Worm (Caenorhabditis elegans) whole organism, L3 larva: ENCODE results near the gene egrh-1.

Experiments used
- R02D3.7 ChIP-seq: fragments of 150-350 bp; optimal IDR thresholded peaks from 2 replicates; lab custom pipeline; 2014; ENCODE audit warnings: missing biosample characterization, missing genetic modification characterization
- ZK546.5 ChIP-seq: sonication (generic microtip); optimal IDR thresholded peaks from 2 replicates; lab custom pipeline; 2017; ENCODE audit warnings: missing biosample characterization, missing genetic modification characterization
- aly-2 ChIP-seq: fragments of 150-350 bp; optimal IDR thresholded peaks from 2 replicates; lab custom pipeline; 2014; ENCODE audit warnings: missing biosample characterization, missing genetic modification characterization
- ceh-16 ChIP-seq: sonication (generic microtip); optimal IDR thresholded peaks from 2 replicates; lab custom pipeline; 2017; ENCODE audit warnings: missing biosample characterization, missing genetic modification characterization
- ceh-28 ChIP-seq: fragments of 150-350 bp; optimal IDR thresholded peaks from 2 replicates; lab custom pipeline; 2014; ENCODE audit warnings: missing biosample characterization, missing genetic modification reagents, missing genetic modification characterization
- ceh-82 ChIP-seq: fragments of 150-350 bp; optimal IDR thresholded peaks from 2 replicates; lab custom pipeline; 2014; ENCODE audit warnings: missing biosample characterization, missing genetic modification characterization
- ceh-9 ChIP-seq: sonication (generic microtip); optimal IDR thresholded peaks from 2 replicates; lab custom pipeline; 2018; ENCODE audit warnings: missing biosample characterization, missing genetic modification characterization
- daf-12 ChIP-seq: fragments of 150-350 bp; optimal IDR thresholded peaks from 2 replicates; lab custom pipeline; 2014; ENCODE audit warnings: missing biosample characterization, missing genetic modification reagents, missing genetic modification characterization
- egl-5 ChIP-seq: fragments of 150-350 bp; optimal IDR thresholded peaks from 2 replicates; lab custom pipeline; 2017; ENCODE audit warnings: missing biosample characterization, missing genetic modification reagents, missing genetic modification characterization, inconsistent platforms
- elt-1 ChIP-seq: fragments of 150-350 bp; optimal IDR thresholded peaks from 2 replicates; lab custom pipeline; 2014; ENCODE audit warnings: missing biosample characterization, missing genetic modification characterization
- elt-2 ChIP-seq: sonication (generic microtip); optimal IDR thresholded peaks from 2 replicates; lab custom pipeline; 2016; ENCODE audit warnings: missing genetic modification reagents, mild to moderate bottlenecking, missing genetic modification characterization, missing compliant biosample characterization
- eor-1 ChIP-seq, 2 experiments: fragments of 150-350 bp; optimal IDR thresholded peaks; 2 replicates each; lab custom pipeline; 2014 to 2018; ENCODE audit warnings: missing biosample characterization in 2 of 2, missing genetic modification characterization in 2 of 2
- fos-1 ChIP-seq: fragments of 150-350 bp; optimal IDR thresholded peaks from 2 replicates; lab custom pipeline; 2014; ENCODE audit warnings: missing biosample characterization, missing genetic modification characterization
- hmg-11 ChIP-seq: sonication (generic microtip); optimal IDR thresholded peaks from 2 replicates; lab custom pipeline; 2016; ENCODE audit warnings: missing genetic modification characterization, missing compliant biosample characterization
- jun-1 ChIP-seq: fragments of 150-350 bp; optimal IDR thresholded peaks from 2 replicates; lab custom pipeline; 2014; ENCODE audit warnings: missing biosample characterization, missing genetic modification reagents, missing genetic modification characterization
- lin-39 ChIP-seq: fragments of 150-350 bp; optimal IDR thresholded peaks from 2 replicates; lab custom pipeline; 2018; ENCODE audit warnings: missing biosample characterization, missing genetic modification reagents, missing genetic modification characterization
- lsy-12 ChIP-seq: sonication (generic microtip); optimal IDR thresholded peaks from 2 replicates; lab custom pipeline; 2016; ENCODE audit warnings: mild to moderate bottlenecking, missing genetic modification characterization, missing compliant biosample characterization
- mdl-1 ChIP-seq: fragments of 150-350 bp; optimal IDR thresholded peaks from 2 replicates; lab custom pipeline; 2014; ENCODE audit warnings: missing biosample characterization, missing genetic modification characterization
- nfya-1 ChIP-seq: sonication (generic microtip); optimal IDR thresholded peaks from 2 replicates; lab custom pipeline; 2017; ENCODE audit warnings: missing genetic modification characterization, mild to moderate bottlenecking, missing compliant biosample characterization, antibody characterized with exemption, moderate library complexity; ENCODE audit not compliant: insufficient read depth
- nhr-11 ChIP-seq: fragments of 150-350 bp; optimal IDR thresholded peaks from 2 replicates; lab custom pipeline; 2014; ENCODE audit warnings: missing biosample characterization, missing genetic modification characterization
- nhr-12 ChIP-seq: fragments of 150-350 bp; optimal IDR thresholded peaks from 2 replicates; lab custom pipeline; 2014; ENCODE audit warnings: missing biosample characterization, missing genetic modification characterization
- nhr-23 ChIP-seq: fragments of 150-350 bp; optimal IDR thresholded peaks from 2 replicates; lab custom pipeline; 2014; ENCODE audit warnings: missing biosample characterization, missing genetic modification reagents, missing genetic modification characterization
- nhr-237 ChIP-seq: fragments of 150-350 bp; optimal IDR thresholded peaks from 2 replicates; lab custom pipeline; 2014; ENCODE audit warnings: missing biosample characterization, missing genetic modification characterization
- nhr-25 ChIP-seq: sonication (generic microtip); optimal IDR thresholded peaks from 2 replicates; lab custom pipeline; 2017; ENCODE audit warnings: missing biosample characterization, missing genetic modification characterization
- nhr-28 ChIP-seq: fragments of 150-350 bp; optimal IDR thresholded peaks from 2 replicates; lab custom pipeline; 2014; ENCODE audit warnings: missing biosample characterization, missing genetic modification characterization
- nhr-43 ChIP-seq: sonication (generic microtip); optimal IDR thresholded peaks from 2 replicates; lab custom pipeline; 2016; ENCODE audit warnings: mild to moderate bottlenecking, missing genetic modification characterization, missing compliant biosample characterization; ENCODE audit not compliant: poor library complexity, severe bottlenecking
- nhr-67 ChIP-seq: fragments of 150-350 bp; optimal IDR thresholded peaks from 2 replicates; lab custom pipeline; 2014; ENCODE audit warnings: missing biosample characterization, missing genetic modification characterization
- nhr-76 ChIP-seq: fragments of 150-350 bp; sonication (generic microtip); optimal IDR thresholded peaks from 5 replicates; lab custom pipeline; 2014; ENCODE audit warnings: missing biosample characterization, missing genetic modification characterization
- nhr-77 ChIP-seq: fragments of 150-350 bp; optimal IDR thresholded peaks from 2 replicates; lab custom pipeline; 2014; ENCODE audit warnings: missing biosample characterization, missing genetic modification characterization
- pha-4 ChIP-seq: fragments of 150-350 bp; optimal IDR thresholded peaks from 2 replicates; lab custom pipeline; 2014; ENCODE audit warnings: missing biosample characterization, missing genetic modification reagents, missing genetic modification characterization
- pqm-1 ChIP-seq: fragments of 150-350 bp; optimal IDR thresholded peaks from 2 replicates; lab custom pipeline; 2017; ENCODE audit warnings: missing biosample characterization, missing genetic modification characterization, inconsistent platforms
- skn-1 ChIP-seq: fragments of 150-350 bp; optimal IDR thresholded peaks from 2 replicates; lab custom pipeline; 2014; ENCODE audit warnings: missing biosample characterization, missing genetic modification characterization
- snpc-4 ChIP-seq: fragments of 150-350 bp; optimal IDR thresholded peaks from 2 replicates; lab custom pipeline; 2014; ENCODE audit warnings: missing biosample characterization, missing genetic modification characterization
- tbx-2 ChIP-seq: sonication (generic microtip); optimal IDR thresholded peaks from 2 replicates; lab custom pipeline; 2016; ENCODE audit warnings: mild to moderate bottlenecking, missing genetic modification characterization, missing compliant biosample characterization
- unc-62 ChIP-seq: fragments of 150-350 bp; sonication (generic microtip); optimal IDR thresholded peaks from 4 replicates; lab custom pipeline; 2014; ENCODE audit warnings: missing biosample characterization, missing genetic modification reagents, missing genetic modification characterization
- zag-1 ChIP-seq: fragments of 150-350 bp; optimal IDR thresholded peaks from 2 replicates; lab custom pipeline; 2014; ENCODE audit warnings: missing biosample characterization, missing genetic modification characterization

The egrh-1 gene

DNA sequence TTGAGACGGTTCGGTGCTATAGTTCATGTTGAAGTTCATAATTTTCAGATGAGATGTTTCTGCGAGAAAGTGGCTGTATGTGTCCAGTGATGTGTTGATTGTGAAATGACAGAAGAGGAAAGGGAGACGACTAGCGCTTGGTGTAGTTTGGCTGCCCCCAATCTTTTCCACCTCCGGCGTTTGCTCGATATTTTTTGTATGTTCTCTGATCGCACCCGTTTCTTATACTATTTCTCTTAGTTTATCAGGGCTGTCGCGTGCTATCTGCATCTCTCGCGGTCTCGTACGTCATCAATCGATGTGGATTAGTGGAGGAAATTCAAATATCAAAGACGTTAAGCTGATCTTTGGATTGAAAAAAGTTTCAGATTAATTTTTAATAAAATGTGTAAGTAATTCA lies 35.0 kb upstream of the egrh-1 start, which contains the start of gene atf-4 (continued):
- TF ChIP-seq nfya-1 (tag; lab: Kevin White, UChicago) (peak; percentile 74), aly-2 (tag; lab: Kevin White, UChicago) (no peak), elt-1 (tag; lab: Kevin White, UChicago) (no peak), ceh-82 (no peak), nhr-12 (tag; lab: Kevin White, UChicago) (no peak), fos-1 (tag; lab: Kevin White, UChicago) (no peak)

DNA sequence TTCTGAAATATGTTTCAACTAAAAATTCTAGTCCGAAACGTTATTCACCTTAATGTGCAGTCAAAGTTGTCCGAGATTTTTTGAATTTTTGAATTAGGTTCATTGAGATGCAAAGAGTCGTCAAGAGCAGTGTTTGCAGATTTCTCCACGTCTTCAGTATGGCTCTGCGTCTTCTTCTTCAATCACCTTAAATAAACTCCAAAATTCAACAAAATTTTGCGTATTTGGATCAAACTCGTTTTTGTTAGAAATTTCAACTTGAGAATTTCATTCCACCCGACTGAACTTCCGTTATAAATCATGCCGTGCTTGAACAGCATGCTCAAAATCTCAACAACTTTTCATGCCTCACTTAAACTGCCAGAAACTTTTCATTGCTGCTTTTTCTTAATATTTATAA lies 33.7 kb upstream of the egrh-1 start, which contains the start of gene T04C10.3:
Gene T04C10.3 (plus strand): TSS at position 301 of the 400 bp plus-strand sequence.
- TF ChIP-seq fos-1 (tag; lab: Kevin White, UChicago) (no peak), skn-1 (tag; lab: Kevin White, UChicago) (no peak), nhr-43 (tag; lab: Kevin White, UChicago) (no peak), nhr-237 (tag; lab: Kevin White, UChicago) (no peak), pha-4 (tag; lab: Kevin White, UChicago) (no peak), hmg-11 (tag; lab: Kevin White, UChicago) (no peak), nhr-12 (tag; lab: Kevin White, UChicago) (no peak), nhr-23 (tag; lab: Kevin White, UChicago) (no peak), nhr-11 (tag; lab: Kevin White, UChicago) (no peak), ceh-16 (tag; lab: Kevin White, UChicago) (no peak), nfya-1 (tag; lab: Kevin White, UChicago) (no peak), aly-2 (tag; lab: Kevin White, UChicago) (no peak), ZK546.5 (no peak), pqm-1 (tag; lab: Kevin White, UChicago) (no peak), nhr-25 (tag; lab: Kevin White, UChicago) (no peak), ceh-9 (tag; lab: Kevin White, UChicago) (no peak), nhr-28 (tag; lab: Kevin White, UChicago) (no peak), nhr-77 (no peak), R02D3.7 (tag; lab: Kevin White, UChicago) (no peak)

DNA sequence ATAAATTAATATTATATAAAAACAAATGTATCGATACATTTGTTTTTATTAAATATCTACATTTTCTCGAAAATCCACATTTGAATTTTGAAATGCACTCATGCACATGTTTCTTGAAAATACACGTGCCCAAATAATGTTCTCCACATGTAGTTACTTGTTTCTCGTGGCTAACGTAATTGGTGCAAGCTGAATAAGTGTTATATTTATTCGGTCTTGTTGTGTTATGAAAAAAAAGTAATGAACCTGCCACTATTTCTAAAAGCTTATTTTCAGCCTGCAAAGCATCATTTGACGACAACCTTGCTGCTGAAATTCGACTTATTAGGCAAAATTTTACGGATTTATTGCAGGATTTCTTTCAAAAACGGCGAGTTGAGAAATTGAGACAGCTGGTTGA lies 32.3 kb upstream of the egrh-1 start:
- peak; percentile 73 for TF ChIP-seq ceh-28 (tag; lab: Kevin White, UChicago)
- peak; percentile 44 for TF ChIP-seq nhr-25 (tag; lab: Kevin White, UChicago)
- peak; percentile 57 for TF ChIP-seq lin-39 (tag; lab: Kevin White, UChicago)
- peak; percentile 37 for TF ChIP-seq mdl-1
- peak; percentile 59 for TF ChIP-seq nhr-43 (tag; lab: Kevin White, UChicago)
- no peak for TF ChIP-seq egl-5 (tag; lab: Kevin White, UChicago)
- peak; percentile 47 for TF ChIP-seq elt-2 (tag; lab: Kevin White, UChicago)
- peak; percentile 82 for TF ChIP-seq jun-1
- TF ChIP-seq elt-1 (tag; lab: Kevin White, UChicago): peak; percentile 4
- peak; percentile 58 for TF ChIP-seq snpc-4 (tag; lab: Kevin White, UChicago)
- peak; percentile 80 for TF ChIP-seq tbx-2 (tag; lab: Kevin White, UChicago)
- peak; percentile 9 for TF ChIP-seq ceh-82
- TF ChIP-seq nhr-77: peak; percentile 81
- TF ChIP-seq eor-1 (tag; optimal IDR thresholded peaks at IDR 0.05; lab: Kevin White, UChicago): no peak
- TF ChIP-seq skn-1 (tag; lab: Kevin White, UChicago): peak; percentile 86
- TF ChIP-seq nhr-67: no peak
- no peak for TF ChIP-seq ceh-16 (tag; lab: Kevin White, UChicago)
- TF ChIP-seq daf-12 (tag; lab: Kevin White, UChicago): no peak
- peak; percentile 63 for TF ChIP-seq hmg-11 (tag; lab: Kevin White, UChicago)
- TF ChIP-seq lsy-12 (tag; lab: Kevin White, UChicago): peak; percentile 40
- no peak for TF ChIP-seq pqm-1 (tag; lab: Kevin White, UChicago)
- TF ChIP-seq nhr-23 (tag; lab: Kevin White, UChicago): peak; percentile 82
- TF ChIP-seq pha-4 (tag; lab: Kevin White, UChicago): peak; percentile 91
- TF ChIP-seq aly-2 (tag; lab: Kevin White, UChicago): no peak
- TF ChIP-seq zag-1 (tag; lab: Kevin White, UChicago): peak; percentile 7
- no peak for TF ChIP-seq unc-62 (GFP tag; lab: Kevin White, UChicago)
- no peak for TF ChIP-seq R02D3.7 (tag; lab: Kevin White, UChicago)
- TF ChIP-seq nhr-11 (tag; lab: Kevin White, UChicago): peak; percentile 11
- TF ChIP-seq nfya-1 (tag; lab: Kevin White, UChicago): peak; percentile 62
- TF ChIP-seq nhr-76 (tag; lab: Kevin White, UChicago): no peak
